Fruit fly (Drosophila melanogaster): Measurements from ENCODE around the gene Pka-R1.

Pka-R1 gene

dm6 chr3L:20792693-20793092, 23.2 kb upstream of the Pka-R1 start, which contains the start of gene Six4 (continued):
- no peak for TF ChIP-seq Blimp-1 (GFP tag; optimal IDR thresholded peaks at IDR 0.05)

dm6 chr3L:20796757-20797156, 19.2 kb upstream of the Pka-R1 start:
- TF ChIP-seq Six4 (GFP tag; optimal IDR thresholded peaks at IDR 0.05): peak; percentile 39
- no peak for TF ChIP-seq HmgZ (tag; optimal IDR thresholded peaks at IDR 0.05)
- TF ChIP-seq grau (tag; optimal IDR thresholded peaks at IDR 0.05): no peak
- peak; percentile 70 for TF ChIP-seq pros (GFP tag; optimal IDR thresholded peaks at IDR 0.05)
- no peak for TF ChIP-seq crp (GFP tag; optimal IDR thresholded peaks at IDR 0.05)
- TF ChIP-seq pfk (GFP tag; optimal IDR thresholded peaks at IDR 0.05): peak; percentile 98
- peak; percentile 91 for TF ChIP-seq Nf-YC (tag; optimal IDR thresholded peaks at IDR 0.05)
- TF ChIP-seq nerfin-1 (tag; optimal IDR thresholded peaks at IDR 0.05): peak; percentile 28
- TF ChIP-seq mam (GFP tag; optimal IDR thresholded peaks at IDR 0.05): no peak
- peak; percentile 12 for TF ChIP-seq zf30C (GFP tag; optimal IDR thresholded peaks at IDR 0.05)
- no peak for TF ChIP-seq sob (GFP tag; IDR thresholded peaks at IDR 0.05)
- peak; percentile 3 for TF ChIP-seq Jarid2 (GFP tag; optimal IDR thresholded peaks at IDR 0.05)
- no peak for TF ChIP-seq CG2116 (GFP tag; optimal IDR thresholded peaks at IDR 0.05)
- TF ChIP-seq seq (GFP tag; IDR thresholded peaks at IDR 0.05): peak; percentile 68; the same call in 1 of the 2 replicates
- peak; percentile 86 for TF ChIP-seq Nf-YB (GFP tag; optimal IDR thresholded peaks at IDR 0.05)
- no peak for TF ChIP-seq CG7372 (GFP tag; IDR thresholded peaks at IDR 0.05)

- TF ChIP-seq sens (GFP tag) (peak; percentile 11), Dbx (GFP tag; IDR thresholded peaks at IDR 0.05) (0 out of 3 replicates have a peak, but pooled peaks have one; percentile 13), tup (GFP tag; optimal IDR thresholded peaks at IDR 0.05) (no peak), dmrt99B (tag; optimal IDR thresholded peaks at IDR 0.05) (no peak), CG10979 (tag; optimal IDR thresholded peaks at IDR 0.05) (no peak), CG34422 (GFP tag; IDR thresholded peaks at IDR 0.05) (no peak), ro (GFP tag; IDR thresholded peaks at IDR 0.05) (no peak), croc (GFP tag; conservative IDR thresholded peaks at IDR 0.05) (no peak), Med (GFP tag) (peak; percentile 44), lilli (GFP tag; optimal IDR thresholded peaks at IDR 0.05) (no peak), CG12155 (GFP tag; optimal IDR thresholded peaks at IDR 0.05) (no peak), CG2129 (GFP tag; IDR thresholded peaks at IDR 0.05; ENCODE audit: partially characterized antibody) (no peak), mirr (GFP tag; optimal IDR thresholded peaks at IDR 0.05) (no peak), Ets65A (GFP tag) (peak; percentile 93), CG17829 (tag; optimal IDR thresholded peaks at IDR 0.05) (no peak), unpg (GFP tag; optimal IDR thresholded peaks at IDR 0.05) (no peak), CG6175 (GFP tag; IDR thresholded peaks at IDR 0.05) (0 out of 3 replicates have a peak, but pooled peaks have one; percentile 20), cato (GFP tag; optimal IDR thresholded peaks at IDR 0.05; ENCODE audit: borderline replicate concordance) (no peak), CG5953 (GFP tag; IDR thresholded peaks at IDR 0.05) (0 out of 2 replicates have a peak, but pooled peaks have one; percentile 11), ci (GFP tag; IDR thresholded peaks at IDR 0.05) (no peak), CG8944 (GFP tag; optimal IDR thresholded peaks at IDR 0.05) (no peak), CG13624 (GFP tag; optimal IDR thresholded peaks at IDR 0.05) (no peak)
These were observed 18.5 kb upstream of the Pka-R1 start for dm6 chr3L:20797379-20797778.
